Fruit fly (Drosophila melanogaster): ENCODE measurements around the gene promL.

The promL gene

dm6 chr3L:3070274-3071204 lies 57.0 kb downstream of the promL start, which contains the start of the genes CG32486 and PAN3 (continued):
- TF ChIP-seq dan (GFP tag; IDR thresholded peaks at IDR 0.05) (no peak), grn (GFP tag; optimal IDR thresholded peaks at IDR 0.05) (no peak), Hr78 (GFP tag; optimal IDR thresholded peaks at IDR 0.05) (peak in 1 of 2 experiments; percentile 5), stc (GFP tag; IDR thresholded peaks at IDR 0.05) (peak; percentile 64; the same call in 1 of the 2 replicates), ems (GFP tag; optimal IDR thresholded peaks at IDR 0.05) (peak; percentile 26), tx (GFP tag; optimal IDR thresholded peaks at IDR 0.05) (no peak), vvl (GFP tag; IDR thresholded peaks at IDR 0.05) (peak; percentile 59), CG32772 (GFP tag; IDR thresholded peaks at IDR 0.05) (no peak), Dp (GFP tag; optimal IDR thresholded peaks at IDR 0.05) (peak; percentile 61), TFAM (GFP tag; optimal IDR thresholded peaks at IDR 0.05) (no peak), h (optimal IDR thresholded peaks at IDR 0.05) (no peak), CG18764 (GFP tag; optimal IDR thresholded peaks at IDR 0.05) (peak; percentile 26), zen (tag; optimal IDR thresholded peaks at IDR 0.05) (peak; percentile 52), CG10543 (GFP tag; optimal IDR thresholded peaks at IDR 0.05) (peak; percentile 78), CG7357 (GFP tag; IDR thresholded peaks at IDR 0.05) (no peak), gem (tag; optimal IDR thresholded peaks at IDR 0.05) (peak; percentile 54), CG10274 (GFP tag; optimal IDR thresholded peaks at IDR 0.05) (no peak), trem (tag; optimal IDR thresholded peaks at IDR 0.05) (peak; percentile 93), CG16813 (GFP tag; IDR thresholded peaks at IDR 0.05; ENCODE audit: partially characterized antibody) (peak; percentile 90), CG16863 (GFP tag; optimal IDR thresholded peaks at IDR 0.05) (no peak), insv (GFP tag; optimal IDR thresholded peaks at IDR 0.05) (peak in 1 of 2 experiments; percentile 59), crp (GFP tag; optimal IDR thresholded peaks at IDR 0.05) (peak in 1 of 2 experiments; percentile 54), Six4 (GFP tag; optimal IDR thresholded peaks at IDR 0.05) (no peak), CG3281 (GFP tag; optimal IDR thresholded peaks at IDR 0.05) (peak; percentile 11), CG17361 (GFP tag; IDR thresholded peaks at IDR 0.05) (peak; percentile 43; the same call in 2 of the 3 replicates), gsb-n (tag; optimal IDR thresholded peaks at IDR 0.05) (peak; percentile 38), CG31441 (GFP tag; IDR thresholded peaks at IDR 0.05) (peak; percentile 41), CG32532 (GFP tag; IDR thresholded peaks at IDR 0.05) (peak; percentile 66), bcd (GFP tag; optimal IDR thresholded peaks at IDR 0.05) (peak; percentile 45), CHES-1-like (GFP tag; optimal IDR thresholded peaks at IDR 0.05) (peak; percentile 63), hbn (GFP tag; IDR thresholded peaks at IDR 0.05; ENCODE audit: partially characterized antibody) (peak; percentile 69), Deaf1 (tag; optimal IDR thresholded peaks at IDR 0.05) (peak; percentile 55), PHDP (tag; optimal IDR thresholded peaks at IDR 0.05) (peak; percentile 47), CG14050 (GFP tag; IDR thresholded peaks at IDR 0.05) (no peak), CG7372 (GFP tag; IDR thresholded peaks at IDR 0.05) (no peak), CG2712 (tag; optimal IDR thresholded peaks at IDR 0.05) (peak; percentile 66), fu2 (GFP tag; optimal IDR thresholded peaks at IDR 0.05) (no peak), CG1529 (GFP tag; optimal IDR thresholded peaks at IDR 0.05) (peak; percentile 7), Sin3A (optimal IDR thresholded peaks at IDR 0.05) (peak; percentile 85), CG11696 (GFP tag; IDR thresholded peaks at IDR 0.05) (no peak), zfh2 (GFP tag; optimal IDR thresholded peaks at IDR 0.05) (no peak), Dek (tag; optimal IDR thresholded peaks at IDR 0.05) (peak; percentile 70), slou (GFP tag; optimal IDR thresholded peaks at IDR 0.05) (peak; percentile 25), CG34422 (GFP tag; IDR thresholded peaks at IDR 0.05) (peak; percentile 87), CG7745 (tag; optimal IDR thresholded peaks at IDR 0.05) (no peak), CG8478 (optimal IDR thresholded peaks at IDR 0.05) (no peak), HHEX (GFP tag; optimal IDR thresholded peaks at IDR 0.05) (peak; percentile 47), CG18476 (GFP tag; optimal IDR thresholded peaks at IDR 0.05) (no peak), CG15601 (tag; optimal IDR thresholded peaks at IDR 0.05) (peak; percentile 67), odd (GFP tag; optimal IDR thresholded peaks at IDR 0.05) (no peak)
